Fruit fly (Drosophila melanogaster) whole organism, embryonic: ENCODE results near the gene Cp190.
A peak's percentile ranks its signal among the peaks of the same experiment; 100 is the strongest.

ENCODE experiments used
- Asciz ChIP-seq: fragments of 200-800 bp; sonication (Bioruptor generic); optimal IDR thresholded peaks from 2 replicates; lab custom pipeline; 2017; ENCODE audit warnings: missing biosample characterization, mild to moderate bottlenecking, missing genetic modification characterization, missing genetic modification reagents
- CG10147 ChIP-seq: fragments of 200-800 bp; sonication (Bioruptor generic); optimal IDR thresholded peaks from 2 replicates; lab custom pipeline; 2019; ENCODE audit warnings: missing biosample characterization, mild to moderate bottlenecking, missing genetic modification characterization, moderate library complexity
- CG10431 ChIP-seq: fragments of 200-800 bp; sonication (Bioruptor generic); optimal IDR thresholded peaks from 3 replicates; lab custom pipeline; 2018; ENCODE audit warnings: missing biosample characterization, mild to moderate bottlenecking, missing genetic modification characterization
- CG12659 ChIP-seq: fragments of 200-800 bp; sonication (Bioruptor generic); optimal IDR thresholded peaks from 3 replicates; lab custom pipeline; 2017; ENCODE audit warnings: mild to moderate bottlenecking, missing biosample characterization, missing genetic modification reagents, missing genetic modification characterization
- CG13424 ChIP-seq: fragments of 200-800 bp; sonication (Bioruptor generic); optimal IDR thresholded peaks from 2 replicates; lab custom pipeline; 2019; ENCODE audit warnings: missing biosample characterization, mild to moderate bottlenecking, missing genetic modification characterization, moderate library complexity
- CG14710 ChIP-seq: fragments of 200-800 bp; sonication (Bioruptor generic); optimal IDR thresholded peaks from 3 replicates; lab custom pipeline; 2019; ENCODE audit warnings: missing biosample characterization, mild to moderate bottlenecking, missing genetic modification characterization, moderate library complexity
- CG15269 ChIP-seq: fragments of 200-800 bp; sonication (Bioruptor generic); optimal IDR thresholded peaks from 2 replicates; lab custom pipeline; 2018; ENCODE audit warnings: missing biosample characterization, mild to moderate bottlenecking, missing genetic modification characterization, moderate library complexity
- CG1529 ChIP-seq: fragments of 200-800 bp; sonication (Bioruptor generic); optimal IDR thresholded peaks from 3 replicates; lab custom pipeline; 2018; ENCODE audit warnings: missing biosample characterization, missing genetic modification characterization
- CG30403 ChIP-seq: fragments of 200-800 bp; sonication (Bioruptor generic); optimal IDR thresholded peaks from 3 replicates; lab custom pipeline; 2016; ENCODE audit warnings: missing biosample characterization, missing genetic modification characterization
- CG3281 ChIP-seq: fragments of 200-800 bp; sonication (Bioruptor generic); optimal IDR thresholded peaks from 3 replicates; lab custom pipeline; 2017; ENCODE audit warnings: missing biosample characterization, mild to moderate bottlenecking, missing genetic modification characterization
- CG6254 ChIP-seq: fragments of 200-800 bp; sonication (Bioruptor generic); optimal IDR thresholded peaks from 3 replicates; lab custom pipeline; 2017; ENCODE audit warnings: mild to moderate bottlenecking, missing biosample characterization, missing genetic modification reagents, missing genetic modification characterization
- CG6765 ChIP-seq: fragments of 200-800 bp; sonication (Bioruptor generic); optimal IDR thresholded peaks from 3 replicates; lab custom pipeline; 2017; ENCODE audit warnings: missing biosample characterization, mild to moderate bottlenecking, missing genetic modification characterization
- CG7556 ChIP-seq: fragments of 200-800 bp; sonication (Bioruptor generic); optimal IDR thresholded peaks from 2 replicates; lab custom pipeline; 2017; ENCODE audit warnings: missing biosample characterization, mild to moderate bottlenecking, missing genetic modification characterization
- CG7839 ChIP-seq: fragments of 200-800 bp; sonication (Bioruptor generic); optimal IDR thresholded peaks from 3 replicates; lab custom pipeline; 2018; ENCODE audit warnings: missing biosample characterization, mild to moderate bottlenecking, missing genetic modification characterization, moderate library complexity
- CG8089 ChIP-seq: fragments of 200-800 bp; sonication (Bioruptor generic); optimal IDR thresholded peaks from 3 replicates; lab custom pipeline; 2016; ENCODE audit warnings: missing biosample characterization, missing genetic modification characterization
- CG8388 ChIP-seq: fragments of 200-800 bp; sonication (Bioruptor generic); optimal IDR thresholded peaks from 2 replicates; lab custom pipeline; 2019; ENCODE audit warnings: missing biosample characterization, mild to moderate bottlenecking, missing genetic modification characterization, moderate library complexity
- CG9609 ChIP-seq: fragments of 200-800 bp; sonication (Bioruptor generic); optimal IDR thresholded peaks from 3 replicates; lab custom pipeline; 2016; ENCODE audit warnings: missing biosample characterization, missing genetic modification characterization
- CHES-1-like ChIP-seq: fragments of 200-800 bp; sonication (Bioruptor generic); optimal IDR thresholded peaks from 2 replicates; lab custom pipeline; 2016; ENCODE audit warnings: missing biosample characterization, missing genetic modification characterization
- CoRest ChIP-seq: fragments of 200-800 bp; sonication (Bioruptor generic); optimal IDR thresholded peaks from 3 replicates; lab custom pipeline; 2018; ENCODE audit warnings: missing biosample characterization, mild to moderate bottlenecking, missing genetic modification characterization, moderate library complexity
- D19A ChIP-seq: fragments of 200-800 bp; optimal IDR thresholded peaks from 3 replicates; lab custom pipeline; 2019; ENCODE audit warnings: missing biosample characterization, mild to moderate bottlenecking, missing genetic modification characterization, moderate library complexity
- Dp ChIP-seq: fragments of 200-800 bp; sonication (Bioruptor generic); optimal IDR thresholded peaks from 2 replicates; lab custom pipeline; 2018; ENCODE audit warnings: missing biosample characterization, mild to moderate bottlenecking, missing genetic modification characterization, moderate library complexity
- HLH3B ChIP-seq: fragments of 200-800 bp; sonication (Bioruptor generic); IDR thresholded peaks from 2 replicates; pipeline ENCODE4 v1.3.6; 2022; ENCODE audit warnings: missing biosample characterization, missing genetic modification characterization
- Meics ChIP-seq: fragments of 200-800 bp; sonication (Bioruptor generic); optimal IDR thresholded peaks from 2 replicates; lab custom pipeline; 2017; ENCODE audit warnings: missing biosample characterization, mild to moderate bottlenecking, missing genetic modification characterization
- Sox100B ChIP-seq: fragments of 200-800 bp; sonication (Bioruptor generic); optimal IDR thresholded peaks from 3 replicates; lab custom pipeline; 2018; ENCODE audit warnings: missing biosample characterization, mild to moderate bottlenecking, missing genetic modification characterization
- Stat92E ChIP-seq, 3 experiments: fragments of >200 bp in 2 of 3; fragments of 200-800 bp in 1 of 3; sonication (Bioruptor generic) in 1 of 3; optimal IDR thresholded peaks; 2 replicates each; lab custom pipeline; 2017 to 2019; ENCODE audit warnings: missing biosample characterization in 3 of 3, missing genetic modification characterization in 3 of 3, mild to moderate bottlenecking in 1 of 3, moderate library complexity in 1 of 3
- TFAM ChIP-seq: fragments of 200-800 bp; sonication (Bioruptor generic); optimal IDR thresholded peaks from 2 replicates; lab custom pipeline; 2017; ENCODE audit warnings: missing biosample characterization, missing genetic modification characterization, inconsistent platforms
- Trl ChIP-seq, 3 experiments: fragments of >200 bp in 2 of 3; fragments of 200-800 bp in 1 of 3; sonication (Bioruptor generic) in 1 of 3; optimal IDR thresholded peaks; 2 replicates in 1 of 3; 3 replicates in 2 of 3; lab custom pipeline; 2016 to 2017; ENCODE audit warnings: missing biosample characterization in 1 of 3, missing genetic modification characterization in 1 of 3
- Vsx1 ChIP-seq: fragments of 200-800 bp; sonication (Bioruptor generic); optimal IDR thresholded peaks from 2 replicates; lab custom pipeline; 2017; ENCODE audit warnings: missing biosample characterization, mild to moderate bottlenecking, missing genetic modification characterization, missing genetic modification reagents
- bcd ChIP-seq: fragments of 200-800 bp; sonication (Bioruptor generic); optimal IDR thresholded peaks from 2 replicates; lab custom pipeline; 2017; ENCODE audit warnings: missing biosample characterization, mild to moderate bottlenecking, missing genetic modification characterization
- crol ChIP-seq: fragments of 200-800 bp; sonication (Bioruptor generic); IDR thresholded peaks from 2 replicates; pipeline ENCODE4 v1.3.6; 2022; ENCODE audit warnings: missing biosample characterization, missing genetic modification characterization
- eve ChIP-seq, 2 experiments: fragments of >200 bp; optimal IDR thresholded peaks; 2 replicates each; lab custom pipeline; 2017; ENCODE audit warnings: missing biosample characterization in 2 of 2, missing genetic modification characterization in 2 of 2
- fd96Cb ChIP-seq: fragments of 200-800 bp; sonication (Bioruptor generic); optimal IDR thresholded peaks from 2 replicates; lab custom pipeline; 2018; ENCODE audit warnings: missing biosample characterization, mild to moderate bottlenecking, missing genetic modification characterization, moderate library complexity
- gsb-n ChIP-seq: fragments of 200-800 bp; sonication (Bioruptor generic); optimal IDR thresholded peaks from 3 replicates; lab custom pipeline; 2018; ENCODE audit warnings: missing biosample characterization, mild to moderate bottlenecking, missing genetic modification characterization
- hb ChIP-seq: fragments of 200-800 bp; sonication (Bioruptor generic); IDR thresholded peaks from 3 replicates; pipeline ENCODE4 v1.3.6; 2022; ENCODE audit warnings: missing biosample characterization, missing genetic modification characterization; ENCODE audit not compliant: partially characterized antibody
- hkb ChIP-seq, 2 experiments: fragments of 200-800 bp in 1 of 2; fragments of >200 bp in 1 of 2; sonication (Bioruptor generic) in 1 of 2; IDR thresholded peaks in 1 of 2; optimal IDR thresholded peaks in 1 of 2; 2 replicates each; pipeline versions ENCODE4 v1.3.6 to Lab custom; 2017 to 2022; ENCODE audit warnings: missing biosample characterization in 1 of 2, missing genetic modification characterization in 1 of 2
- ind ChIP-seq: fragments of 200-800 bp; sonication (Bioruptor generic); optimal IDR thresholded peaks from 3 replicates; lab custom pipeline; 2016; ENCODE audit warnings: missing biosample characterization, missing genetic modification characterization
- insv ChIP-seq, 2 experiments: fragments of 200-800 bp; sonication (Bioruptor generic); optimal IDR thresholded peaks; 3 replicates each; lab custom pipeline; 2016 to 2018; ENCODE audit warnings: missing biosample characterization in 2 of 2, missing genetic modification characterization in 2 of 2
- lbe ChIP-seq: fragments of 200-800 bp; sonication (Bioruptor generic); optimal IDR thresholded peaks from 2 replicates; lab custom pipeline; 2016; ENCODE audit warnings: missing biosample characterization, mild to moderate bottlenecking, missing genetic modification characterization
- nau ChIP-seq: fragments of 200-800 bp; sonication (Bioruptor generic); optimal IDR thresholded peaks from 3 replicates; lab custom pipeline; 2017; ENCODE audit warnings: missing biosample characterization, mild to moderate bottlenecking, missing genetic modification characterization, missing genetic modification reagents
- nmo ChIP-seq: fragments of 200-800 bp; sonication (Bioruptor generic); optimal IDR thresholded peaks from 2 replicates; lab custom pipeline; 2018; ENCODE audit warnings: missing biosample characterization, mild to moderate bottlenecking, missing genetic modification characterization, moderate library complexity
- pnt ChIP-seq: fragments of 200-800 bp; sonication (Bioruptor generic); optimal IDR thresholded peaks from 3 replicates; lab custom pipeline; 2016; ENCODE audit warnings: missing biosample characterization, missing genetic modification characterization
- pum ChIP-seq: fragments of 200-800 bp; sonication (Bioruptor generic); optimal IDR thresholded peaks from 2 replicates; lab custom pipeline; 2016; ENCODE audit warnings: missing biosample characterization, missing genetic modification characterization
- row ChIP-seq: fragments of 200-800 bp; sonication (Bioruptor generic); IDR thresholded peaks from 3 replicates; pipeline ENCODE4 v1.3.6; 2022; ENCODE audit warnings: missing biosample characterization, missing genetic modification characterization
- sens ChIP-seq: fragments of 200-800 bp; sonication (Bioruptor generic); peaks from one replicate; lab custom pipeline; 2016; ENCODE audit warnings: missing biosample characterization, missing genetic modification characterization
- slbo ChIP-seq: fragments of 200-800 bp; sonication (Bioruptor generic); IDR thresholded peaks from 2 replicates; pipeline ENCODE4 v1.3.6; 2022; ENCODE audit warnings: missing biosample characterization, missing genetic modification characterization
- vfl ChIP-seq: fragments of 200-800 bp; sonication (Bioruptor generic); optimal IDR thresholded peaks from 2 replicates; lab custom pipeline; 2016; ENCODE audit warnings: missing biosample characterization, missing genetic modification characterization

The Cp190 gene

dm6 chr3R:15293005-15293877, 18.2 kb upstream of the Cp190 start (continued):
- peak; percentile 39 for TF ChIP-seq bcd (GFP tag; lab: Kevin White, UChicago)
- peak; percentile 44; the same call in 1 of the 3 replicates for TF ChIP-seq row (GFP tag; lab: Robert Waterston, UW)
- TF ChIP-seq nmo (GFP tag; lab: Kevin White, UChicago) = peak; percentile 42
- no peak for TF ChIP-seq insv (GFP tag; optimal IDR thresholded peaks at IDR 0.05; lab: Kevin White, UChicago)
- peak; percentile 17 for TF ChIP-seq CG13424 (tag; lab: Kevin White, UChicago)
- peak; percentile 12 for TF ChIP-seq ind (GFP tag; lab: Kevin White, UChicago)
- no peak for TF ChIP-seq CG8089 (GFP tag; lab: Kevin White, UChicago)
- peak; percentile 0 for TF ChIP-seq CoRest (tag; lab: Kevin White, UChicago)
- peak in 1 of 2 experiments; percentile 68 for TF ChIP-seq eve (GFP tag; optimal IDR thresholded peaks at IDR 0.05; lab: Kevin White, UChicago)
- TF ChIP-seq CG7556 = peak; percentile 26
- peak in 2 of 3 experiments; percentile 8 to 11 for TF ChIP-seq Stat92E (GFP tag; optimal IDR thresholded peaks at IDR 0.05; lab: Kevin White, UChicago)
- TF ChIP-seq fd96Cb (tag; lab: Kevin White, UChicago) = peak; percentile 25
- peak; percentile 25 for TF ChIP-seq pnt
- peak; percentile 20 for TF ChIP-seq pum (GFP tag; lab: Kevin White, UChicago)
- TF ChIP-seq vfl (GFP tag; lab: Kevin White, UChicago) = peak; percentile 18
- TF ChIP-seq Dp (GFP tag; lab: Kevin White, UChicago) = no peak
- TF ChIP-seq TFAM (GFP tag; lab: Kevin White, UChicago) = no peak
- TF ChIP-seq Vsx1 (GFP tag; lab: Kevin White, UChicago) = no peak
- TF ChIP-seq CG15269 (tag; lab: Kevin White, UChicago) = peak; percentile 1
- TF ChIP-seq lbe (GFP tag; lab: Kevin White, UChicago) = peak; percentile 10
- TF ChIP-seq CG14710 (tag; lab: Kevin White, UChicago) = no peak
- TF ChIP-seq CG30403 (GFP tag; lab: Kevin White, UChicago) = peak; percentile 45
- TF ChIP-seq HLH3B (GFP tag; lab: Robert Waterston, UW) = 0 out of 2 replicates have a peak, but pooled peaks have one; percentile 15
- TF ChIP-seq CG3281 = peak; percentile 43
- peak; percentile 19 for TF ChIP-seq CG10147
- TF ChIP-seq sens (GFP tag; lab: Kevin White, UChicago) = peak; percentile 77
- TF ChIP-seq Trl (optimal IDR thresholded peaks at IDR 0.05; lab: Kevin White, UChicago) = peak; percentile 15 to 45
- TF ChIP-seq Trl (GFP tag; optimal IDR thresholded peaks at IDR 0.05; lab: Kevin White, UChicago) = no peak
- TF ChIP-seq CG1529 (GFP tag; lab: Kevin White, UChicago) = no peak
- TF ChIP-seq CG7839 (tag; lab: Kevin White, UChicago) = peak; percentile 59
- TF ChIP-seq nau (GFP tag; lab: Kevin White, UChicago) = no peak
- peak; percentile 10 for TF ChIP-seq CG8388 (GFP tag; lab: Kevin White, UChicago)
- no peak for TF ChIP-seq hkb (optimal IDR thresholded peaks at IDR 0.05; lab: Kevin White, UChicago)
- TF ChIP-seq hkb (GFP tag; IDR thresholded peaks at IDR 0.05; lab: Robert Waterston, UW) = peak; percentile 20; the same call in 1 of the 2 replicates
- TF ChIP-seq slbo (GFP tag; lab: Robert Waterston, UW) = 0 out of 2 replicates have a peak, but pooled peaks have one; percentile 21
- TF ChIP-seq CG9609 (GFP tag; lab: Kevin White, UChicago) = no peak
- no peak for TF ChIP-seq CG10431 (GFP tag; lab: Kevin White, UChicago)
- TF ChIP-seq crol = peak; percentile 11; the same call in 1 of the 2 replicates
- TF ChIP-seq hb = no peak
- TF ChIP-seq Meics (GFP tag; lab: Kevin White, UChicago) = peak; percentile 33
- no peak for TF ChIP-seq CHES-1-like (GFP tag; lab: Kevin White, UChicago)
- TF ChIP-seq Sox100B (GFP tag; lab: Kevin White, UChicago) = peak; percentile 29
- TF ChIP-seq D19A (tag; lab: Kevin White, UChicago) = peak; percentile 84
- peak; percentile 46 for TF ChIP-seq gsb-n (tag; lab: Kevin White, UChicago)
- TF ChIP-seq CG6254 (GFP tag; lab: Kevin White, UChicago) = peak; percentile 3
- no peak for TF ChIP-seq CG12659 (GFP tag; lab: Kevin White, UChicago)
- peak; percentile 15 for TF ChIP-seq CG6765 (GFP tag; lab: Kevin White, UChicago)
- peak; percentile 38 for TF ChIP-seq Asciz (GFP tag; lab: Kevin White, UChicago)
